Worm (Caenorhabditis elegans): ENCODE data around the gene sph-1.
"Not testable (repeated sequence)": the region's sequence is repeated elsewhere in the genome, so short reads cannot be mapped to it uniquely, and the experiment has no call there.

Gene sph-1

DNA sequence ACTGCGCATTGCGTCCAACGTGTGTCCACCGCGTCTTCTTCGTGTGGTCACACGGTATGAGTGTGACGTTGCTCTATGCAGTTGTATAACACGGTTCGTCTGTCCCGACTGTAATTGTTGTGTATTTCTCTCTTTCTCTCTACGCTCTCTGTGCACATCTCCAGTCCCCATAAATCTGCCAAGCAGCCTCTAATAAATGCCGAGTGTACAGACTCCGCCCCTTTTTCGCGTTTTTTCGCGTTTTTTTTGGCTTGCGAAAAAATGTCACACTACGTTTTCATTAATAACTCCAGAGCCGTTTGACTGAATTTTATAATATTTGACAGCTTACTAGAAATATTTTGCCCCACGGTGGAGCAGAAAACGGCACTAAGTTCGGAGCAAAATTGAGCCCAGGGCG, 11.0 kb downstream of the sph-1 start, which contains the start of gene erp-44.3:
erp-44.3 (plus strand) TSS at position 301 of the 400 bp plus-strand sequence.
- TF ChIP-seq K09A11.1 (tag; optimal IDR thresholded peaks at IDR 0.05; ENCODE audit: insufficient read depth); sdc-2 (tag; optimal IDR thresholded peaks at IDR 0.05); unc-42 (tag; optimal IDR thresholded peaks at IDR 0.05): not testable (repeated sequence)

DNA sequence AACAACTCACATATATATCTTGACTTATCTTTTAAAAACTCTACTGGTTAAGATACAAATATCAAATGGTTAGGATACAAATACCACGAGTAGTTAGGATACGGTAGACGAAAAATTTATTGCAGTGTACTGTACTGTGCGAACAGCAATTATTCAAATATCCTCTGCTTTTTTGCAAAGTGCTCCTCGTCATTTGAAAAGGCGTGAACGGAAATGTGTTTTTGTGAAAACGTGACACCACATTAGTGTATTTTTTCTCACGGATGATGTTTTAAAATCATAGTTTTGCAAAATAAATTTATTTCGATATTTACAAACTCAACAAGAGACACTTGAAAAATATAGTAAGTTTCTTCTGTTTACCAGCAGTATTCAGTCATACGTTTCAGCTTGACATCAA, 14.6 kb downstream of the sph-1 start, which contains the start of gene F42G8.8:
F42G8.8 (plus strand) TSS at position 301 of the 400 bp plus-strand sequence.
- TF ChIP-seq ceh-45 (GFP tag; IDR thresholded peaks at IDR 0.05) (no peak), eyg-1 (tag; optimal IDR thresholded peaks at IDR 0.05) (no peak)

DNA sequence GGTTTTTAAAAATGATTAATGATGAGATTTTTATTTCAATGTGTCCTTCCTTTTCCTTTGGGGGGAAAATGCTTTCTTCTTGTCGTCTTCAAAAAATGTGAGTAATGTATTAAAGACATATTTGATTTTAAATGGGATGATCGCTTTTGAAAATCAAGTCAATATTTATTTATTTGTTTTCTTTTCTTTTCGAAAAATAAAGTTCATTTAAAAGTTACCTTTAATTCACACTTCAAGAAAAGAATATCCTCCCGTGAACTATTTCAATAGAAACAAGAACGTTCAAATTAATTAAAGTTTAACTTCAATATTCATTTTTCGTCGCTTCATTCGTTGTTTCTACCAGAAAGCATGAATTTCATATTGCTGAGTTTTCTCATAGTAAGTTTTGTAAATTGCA, 17.9 kb downstream of the sph-1 start, which contains the start of gene irld-8:
irld-8 (plus strand) TSS at position 301 of the 400 bp plus-strand sequence.
- TF ChIP-seq unc-55 (GFP tag; optimal IDR thresholded peaks at IDR 0.05), result no peak
- TF ChIP-seq ceh-22 (tag; optimal IDR thresholded peaks at IDR 0.05), result no peak
- TF ChIP-seq ets-4 (tag; optimal IDR thresholded peaks at IDR 0.05), result no peak
- no peak for TF ChIP-seq ceh-45 (GFP tag; IDR thresholded peaks at IDR 0.05)
- TF ChIP-seq ceh-24 (tag; optimal IDR thresholded peaks at IDR 0.05), result no peak
- no peak for TF ChIP-seq madf-2 (tag; optimal IDR thresholded peaks at IDR 0.05)
- TF ChIP-seq gmeb-2 (tag; optimal IDR thresholded peaks at IDR 0.05), result no peak
- TF ChIP-seq K09A11.1 (tag; optimal IDR thresholded peaks at IDR 0.05; ENCODE audit: insufficient read depth), result no peak
- no peak for TF ChIP-seq ama-1 (optimal IDR thresholded peaks at IDR 0.05)
- no peak for TF ChIP-seq unc-42 (tag; optimal IDR thresholded peaks at IDR 0.05)
- TF ChIP-seq hlh-15 (tag; optimal IDR thresholded peaks at IDR 0.05), result no peak
- TF ChIP-seq F13H6.1 (tag; optimal IDR thresholded peaks at IDR 0.05), result no peak
- no peak for TF ChIP-seq pag-3 (tag; optimal IDR thresholded peaks at IDR 0.05; ENCODE audit: borderline replicate concordance)
- no peak for TF ChIP-seq elt-4 (tag; optimal IDR thresholded peaks at IDR 0.05)
- no peak for TF ChIP-seq hlh-8 (tag; optimal IDR thresholded peaks at IDR 0.05)

DNA sequence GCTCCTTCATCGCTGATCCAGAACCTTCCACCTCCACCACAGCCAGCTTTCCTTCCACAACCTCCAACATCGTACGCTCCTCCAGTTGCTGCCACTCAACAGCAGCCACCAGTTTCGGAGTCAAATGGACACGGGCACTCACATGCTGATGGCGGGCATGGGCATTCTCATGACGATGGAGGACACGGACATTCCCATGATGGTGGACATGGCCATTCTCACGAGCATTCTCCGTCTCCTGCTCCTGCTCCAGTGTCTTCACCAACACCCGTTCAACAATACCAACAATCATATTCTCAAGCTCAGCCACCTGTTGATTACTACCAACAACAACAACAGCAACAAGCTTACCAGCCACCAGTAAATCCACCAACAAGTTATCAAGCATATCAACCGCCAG, 18.8 kb downstream of the sph-1 start:
- TF ChIP-seq hlh-15 (tag; optimal IDR thresholded peaks at IDR 0.05) (no peak), sdc-2 (tag; optimal IDR thresholded peaks at IDR 0.05) (no peak), ttx-3 (tag; optimal IDR thresholded peaks at IDR 0.05) (no peak), syd-9 (tag; optimal IDR thresholded peaks at IDR 0.05) (no peak), mec-3 (tag; optimal IDR thresholded peaks at IDR 0.05; ENCODE audit: borderline replicate concordance) (no peak), T23F11.4 (GFP tag; optimal IDR thresholded peaks at IDR 0.05) (no peak), ceh-45 (GFP tag; IDR thresholded peaks at IDR 0.05) (no peak), pat-9 (tag; optimal IDR thresholded peaks at IDR 0.05) (no peak), ceh-22 (tag; optimal IDR thresholded peaks at IDR 0.05) (no peak), ceh-18 (tag; optimal IDR thresholded peaks at IDR 0.05) (no peak), ceh-31 (tag; optimal IDR thresholded peaks at IDR 0.05) (no peak), ref-2 (tag; optimal IDR thresholded peaks at IDR 0.05) (no peak)

DNA sequence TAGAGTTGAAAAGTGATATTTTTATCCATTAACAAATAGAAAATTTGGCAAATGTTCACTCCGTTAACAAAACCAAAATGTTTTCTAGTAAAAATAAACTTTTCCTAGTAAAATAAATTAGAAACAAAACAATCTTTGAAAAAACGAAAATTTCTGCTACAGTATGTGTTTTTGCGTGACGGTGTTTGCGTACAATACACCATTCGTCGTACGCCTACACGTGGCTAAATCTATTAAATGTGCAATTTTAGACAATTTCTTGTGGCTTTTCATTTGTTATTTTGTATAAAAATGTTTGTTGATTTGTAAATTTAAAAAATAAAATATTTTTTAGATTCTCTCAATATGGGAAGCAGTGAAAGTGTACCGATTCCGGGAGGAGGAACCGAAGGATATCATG, 20.2 kb downstream of the sph-1 start, which contains the start of gene Y42H9AR.1:
Y42H9AR.1 (plus strand) TSS at position 233 of the 400 bp plus-strand sequence.
- no peak for TF ChIP-seq mec-3 (tag; optimal IDR thresholded peaks at IDR 0.05; ENCODE audit: borderline replicate concordance)

DNA sequence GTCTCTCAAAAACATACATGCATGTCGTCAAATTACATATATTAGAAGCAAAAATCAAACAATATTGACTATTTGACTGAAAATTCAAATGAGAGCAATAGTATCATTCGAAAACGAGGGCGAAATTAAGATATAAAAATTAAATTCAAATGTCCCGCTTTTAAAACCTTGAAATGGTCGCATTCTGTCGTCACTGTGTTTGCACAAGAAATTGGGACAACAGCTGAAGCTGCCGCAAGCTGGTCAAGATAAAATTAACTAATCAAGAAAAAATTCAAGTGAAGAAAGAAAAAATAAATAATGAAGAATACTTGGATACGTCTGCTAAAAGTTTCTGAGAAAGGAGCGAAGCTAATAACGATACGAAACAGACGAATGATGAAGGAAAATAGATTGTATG, 20.7 kb downstream of the sph-1 start:
- TF ChIP-seq dve-1 (tag; optimal IDR thresholded peaks at IDR 0.05) (no peak), lin-11 (tag; optimal IDR thresholded peaks at IDR 0.05) (no peak), odd-2 (tag; optimal IDR thresholded peaks at IDR 0.05) (no peak), ets-4 (tag; optimal IDR thresholded peaks at IDR 0.05) (no peak), npax-4 (tag; optimal IDR thresholded peaks at IDR 0.05) (no peak), unc-3 (GFP tag; conservative IDR thresholded peaks at IDR 0.05) (no peak), unc-3 (tag; optimal IDR thresholded peaks at IDR 0.05) (no peak), T23F11.4 (GFP tag; optimal IDR thresholded peaks at IDR 0.05) (no peak), nhr-11 (tag; optimal IDR thresholded peaks at IDR 0.05) (no peak), lim-6 (tag; optimal IDR thresholded peaks at IDR 0.05) (no peak), K02D7.2 (tag; optimal IDR thresholded peaks at IDR 0.05) (no peak), pqm-1 (tag; optimal IDR thresholded peaks at IDR 0.05) (no peak), ztf-16 (tag; optimal IDR thresholded peaks at IDR 0.05) (no peak), mec-3 (tag; optimal IDR thresholded peaks at IDR 0.05; ENCODE audit: borderline replicate concordance) (no peak), dmd-4 (tag; optimal IDR thresholded peaks at IDR 0.05; ENCODE audit: borderline replicate concordance) (no peak), ceh-45 (GFP tag; IDR thresholded peaks at IDR 0.05) (no peak)
